Fruit fly (Drosophila melanogaster): ENCODE data around the gene Mst33A.

The Mst33A gene

DNA sequence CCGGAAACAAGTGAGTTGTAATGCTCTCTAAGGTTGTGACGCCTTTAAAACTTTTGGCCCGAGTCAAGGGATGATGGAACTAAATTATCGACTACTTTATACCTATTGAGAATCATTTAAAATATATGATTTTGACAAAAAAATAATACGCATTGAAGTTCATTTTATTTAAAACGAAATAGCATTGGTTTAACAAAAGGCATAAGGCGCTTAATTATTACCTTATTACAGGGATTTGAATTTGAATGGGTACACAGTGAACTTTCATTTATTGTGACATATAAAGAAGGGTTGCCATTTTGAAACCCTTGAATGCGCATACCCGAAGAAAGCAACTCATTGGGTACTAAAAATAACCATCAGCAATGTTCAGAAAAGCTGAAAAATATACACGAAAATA lies 2.4 kb upstream of the Mst33A start (continued):
- TF ChIP-seq da (GFP tag; optimal IDR thresholded peaks at IDR 0.05) (no peak), Neu2 (GFP tag; optimal IDR thresholded peaks at IDR 0.05; ENCODE audit: borderline replicate concordance) (no peak), bab2 (GFP tag; optimal IDR thresholded peaks at IDR 0.05) (peak; percentile 8), Hey (tag; optimal IDR thresholded peaks at IDR 0.05) (no peak), CG13296 (GFP tag; optimal IDR thresholded peaks at IDR 0.05) (no peak), CG30403 (GFP tag; optimal IDR thresholded peaks at IDR 0.05) (peak; percentile 12), Atf-2 (GFP tag; optimal IDR thresholded peaks at IDR 0.05) (no peak), Doc3 (GFP tag; IDR thresholded peaks at IDR 0.05; ENCODE audit: partially characterized antibody) (no peak), slbo (GFP tag; IDR thresholded peaks at IDR 0.05) (0 out of 2 replicates have a peak, but pooled peaks have one; percentile 5), CG8359 (GFP tag; optimal IDR thresholded peaks at IDR 0.05; ENCODE audit: borderline replicate concordance) (no peak), CG13424 (tag; optimal IDR thresholded peaks at IDR 0.05) (peak; percentile 24), Ssrp (tag; optimal IDR thresholded peaks at IDR 0.05) (no peak), CG11504 (tag; optimal IDR thresholded peaks at IDR 0.05) (peak; percentile 60), gt (GFP tag; IDR thresholded peaks at IDR 0.05) (no peak), CG18599 (GFP tag; optimal IDR thresholded peaks at IDR 0.05) (peak; percentile 41), pum (GFP tag; optimal IDR thresholded peaks at IDR 0.05) (no peak), dmrt99B (tag; optimal IDR thresholded peaks at IDR 0.05) (peak; percentile 56), nerfin-1 (tag; optimal IDR thresholded peaks at IDR 0.05) (peak; percentile 1), al (GFP tag; IDR thresholded peaks at IDR 0.05) (no peak), tin (GFP tag; optimal IDR thresholded peaks at IDR 0.05) (no peak), NC2β (GFP tag; optimal IDR thresholded peaks at IDR 0.05) (no peak), Lhr (GFP tag; optimal IDR thresholded peaks at IDR 0.05) (no peak), nmo (GFP tag; optimal IDR thresholded peaks at IDR 0.05) (peak; percentile 37), ttk (GFP tag; IDR thresholded peaks at IDR 0.05) (0 out of 2 replicates have a peak, but pooled peaks have one; percentile 5), CG34224 (GFP tag; IDR thresholded peaks at IDR 0.05; ENCODE audit: partially characterized antibody) (no peak), dm (GFP tag; optimal IDR thresholded peaks at IDR 0.05) (no peak), CG18764 (GFP tag; optimal IDR thresholded peaks at IDR 0.05) (no peak), Hr51 (GFP tag; optimal IDR thresholded peaks at IDR 0.05) (peak in 1 of 2 experiments; percentile 51), otp (GFP tag; IDR thresholded peaks at IDR 0.05) (no peak), CG8944 (GFP tag; optimal IDR thresholded peaks at IDR 0.05) (no peak), B-H1 (GFP tag; IDR thresholded peaks at IDR 0.05) (no peak), CG13894 (tag; optimal IDR thresholded peaks at IDR 0.05) (no peak), ac (GFP tag; optimal IDR thresholded peaks at IDR 0.05) (no peak), bsh (GFP tag; optimal IDR thresholded peaks at IDR 0.05) (no peak), CG17802 (tag; optimal IDR thresholded peaks at IDR 0.05) (no peak), CG7839 (tag; optimal IDR thresholded peaks at IDR 0.05) (peak; percentile 47), CG16815 (GFP tag; optimal IDR thresholded peaks at IDR 0.05) (no peak), CG4707 (GFP tag; optimal IDR thresholded peaks at IDR 0.05) (no peak), row (GFP tag; IDR thresholded peaks at IDR 0.05) (peak; percentile 62), nau (GFP tag; optimal IDR thresholded peaks at IDR 0.05) (no peak), stc (GFP tag; IDR thresholded peaks at IDR 0.05) (no peak), CG31365 (tag; optimal IDR thresholded peaks at IDR 0.05) (no peak), sens (GFP tag) (peak; percentile 36), Hand (GFP tag; optimal IDR thresholded peaks at IDR 0.05) (no peak), sisA (GFP tag; IDR thresholded peaks at IDR 0.05) (0 out of 2 replicates have a peak, but pooled peaks have one; percentile 9), CG18262 (tag; optimal IDR thresholded peaks at IDR 0.05) (peak; percentile 26), phol (tag; optimal IDR thresholded peaks at IDR 0.05) (peak; percentile 35), CG7556 (GFP tag; optimal IDR thresholded peaks at IDR 0.05) (peak; percentile 46), Hmr (GFP tag; optimal IDR thresholded peaks at IDR 0.05) (peak; percentile 26), Dip3 (GFP tag; optimal IDR thresholded peaks at IDR 0.05) (no peak)
